Fruit fly (Drosophila melanogaster): ENCODE results near the gene bond.

Gene bond

dm6 chr3R:22590668-22591275, 40.3 kb downstream of the bond start (continued):
- TF ChIP-seq CG11247 (GFP tag; IDR thresholded peaks at IDR 0.05) (no peak), dan (GFP tag; IDR thresholded peaks at IDR 0.05) (no peak), CkIIα-i1 (GFP tag; IDR thresholded peaks at IDR 0.05) (no peak), jigr1 (GFP tag; IDR thresholded peaks at IDR 0.05) (0 out of 3 replicates have a peak, but pooled peaks have one; percentile 13), Dip3 (GFP tag; optimal IDR thresholded peaks at IDR 0.05) (no peak), Ptx1 (GFP tag; IDR thresholded peaks at IDR 0.05) (no peak; the same call in 1 of the 2 replicates), Dbx (GFP tag; IDR thresholded peaks at IDR 0.05) (no peak), sna (GFP tag; IDR thresholded peaks at IDR 0.05; ENCODE audit: partially characterized antibody) (no peak), aop (GFP tag; IDR thresholded peaks at IDR 0.05) (no peak), fd64A (GFP tag; optimal IDR thresholded peaks at IDR 0.05) (no peak), ERR (GFP tag; optimal IDR thresholded peaks at IDR 0.05) (no peak), Mad (GFP tag; optimal IDR thresholded peaks at IDR 0.05) (peak; percentile 28), CG9797 (GFP tag; optimal IDR thresholded peaks at IDR 0.05) (no peak), CG10274 (GFP tag; optimal IDR thresholded peaks at IDR 0.05) (no peak), bsh (GFP tag; optimal IDR thresholded peaks at IDR 0.05) (peak; percentile 50 to 70), CG3163 (GFP tag; optimal IDR thresholded peaks at IDR 0.05) (no peak), CG15696 (tag; optimal IDR thresholded peaks at IDR 0.05) (peak; percentile 64), fu2 (GFP tag; optimal IDR thresholded peaks at IDR 0.05) (no peak), crc (GFP tag; optimal IDR thresholded peaks at IDR 0.05) (no peak), CG18764 (GFP tag; optimal IDR thresholded peaks at IDR 0.05) (peak; percentile 16), sisA (GFP tag; IDR thresholded peaks at IDR 0.05) (peak; percentile 47; the same call in 1 of the 2 replicates), wek (GFP tag; optimal IDR thresholded peaks at IDR 0.05) (peak; percentile 40), Dfd (GFP tag; optimal IDR thresholded peaks at IDR 0.05) (no peak), B-H2 (GFP tag; optimal IDR thresholded peaks at IDR 0.05) (no peak), CG8765 (GFP tag; IDR thresholded peaks at IDR 0.05) (no peak; the same call in 1 of the 2 replicates), CG3407 (GFP tag; optimal IDR thresholded peaks at IDR 0.05) (peak; percentile 65), tx (GFP tag; optimal IDR thresholded peaks at IDR 0.05) (peak; percentile 36), slou (GFP tag; optimal IDR thresholded peaks at IDR 0.05) (no peak), sens-2 (GFP tag; IDR thresholded peaks at IDR 0.05) (no peak), Ravus (GFP tag; IDR thresholded peaks at IDR 0.05) (no peak), CG11093 (GFP tag; IDR thresholded peaks at IDR 0.05) (no peak), CG12155 (GFP tag; optimal IDR thresholded peaks at IDR 0.05) (peak; percentile 13), Chrac-16 (GFP tag; optimal IDR thresholded peaks at IDR 0.05) (peak; percentile 12), CG6813 (GFP tag; optimal IDR thresholded peaks at IDR 0.05) (peak; percentile 42), Hmx (GFP tag; optimal IDR thresholded peaks at IDR 0.05) (no peak), ttk (GFP tag; IDR thresholded peaks at IDR 0.05) (0 out of 2 replicates have a peak, but pooled peaks have one; percentile 34), CG1647 (GFP tag; optimal IDR thresholded peaks at IDR 0.05) (no peak), cas (GFP tag; IDR thresholded peaks at IDR 0.05) (no peak), lmd (GFP tag; IDR thresholded peaks at IDR 0.05) (peak; percentile 30; the same call in 1 of the 2 replicates), gcm2 (GFP tag; optimal IDR thresholded peaks at IDR 0.05) (no peak), Trl (optimal IDR thresholded peaks at IDR 0.05) (no peak), Trl (GFP tag; optimal IDR thresholded peaks at IDR 0.05) (peak; percentile 10), sens (GFP tag) (peak; percentile 96), vfl (GFP tag; optimal IDR thresholded peaks at IDR 0.05) (no peak), danr (GFP tag; IDR thresholded peaks at IDR 0.05) (no peak), HLH54F (GFP tag; optimal IDR thresholded peaks at IDR 0.05) (peak; percentile 13), CG2202 (tag; optimal IDR thresholded peaks at IDR 0.05) (peak; percentile 50), klu (GFP tag; IDR thresholded peaks at IDR 0.05) (no peak), CG18619 (GFP tag; optimal IDR thresholded peaks at IDR 0.05) (peak; percentile 51), schlank (tag; optimal IDR thresholded peaks at IDR 0.05) (no peak), fd3F (GFP tag; optimal IDR thresholded peaks at IDR 0.05) (peak; percentile 11), C15 (GFP tag; IDR thresholded peaks at IDR 0.05) (no peak)

Data from whole organism, embryonic.